Fruit fly (Drosophila melanogaster): Measurements from ENCODE around the gene chrb.

- no peak for TF ChIP-seq EcR (GFP tag; optimal IDR thresholded peaks at IDR 0.05)
- TF ChIP-seq psq (optimal IDR thresholded peaks at IDR 0.05): no peak
- no peak for TF ChIP-seq usp (GFP tag; optimal IDR thresholded peaks at IDR 0.05)
- TF ChIP-seq pan (optimal IDR thresholded peaks at IDR 0.05): no peak
- TF ChIP-seq Dll (optimal IDR thresholded peaks at IDR 0.05): no peak
- no peak for TF ChIP-seq CG8478 (optimal IDR thresholded peaks at IDR 0.05)
Measured at dm6 chr3L:11465371-11465914, 21.9 kb upstream of the chrb start, which contains the start of gene Fum3.

Measured in whole organism.